Fruit fly (Drosophila melanogaster): Measurements from ENCODE around the gene CG11134.
A peak's percentile ranks its signal among the peaks of the same experiment; 100 is the strongest.

The CG11134 gene

dm6 chrX:13783958-13784907, 46.5 kb downstream of the CG11134 start (continued):
- TF ChIP-seq Oaz (GFP tag; IDR thresholded peaks at IDR 0.05), result no peak
- TF ChIP-seq kay (GFP tag; optimal IDR thresholded peaks at IDR 0.05), result no peak
- no peak for TF ChIP-seq shn (GFP tag; optimal IDR thresholded peaks at IDR 0.05)
- peak; percentile 68 for TF ChIP-seq lab (GFP tag; optimal IDR thresholded peaks at IDR 0.05)
- peak; percentile 73 for TF ChIP-seq vvl (GFP tag; IDR thresholded peaks at IDR 0.05)
- no peak for TF ChIP-seq crp (GFP tag; optimal IDR thresholded peaks at IDR 0.05)
- TF ChIP-seq seq (GFP tag; IDR thresholded peaks at IDR 0.05), result 0 out of 2 replicates have a peak, but pooled peaks have one; percentile 28
- no peak for TF ChIP-seq vfl (GFP tag; optimal IDR thresholded peaks at IDR 0.05)
- TF ChIP-seq pita (GFP tag; optimal IDR thresholded peaks at IDR 0.05), result no peak
- TF ChIP-seq rib (GFP tag; IDR thresholded peaks at IDR 0.05), result no peak
- TF ChIP-seq CG34376 (GFP tag; optimal IDR thresholded peaks at IDR 0.05), result no peak
- peak; percentile 27 for TF ChIP-seq CG10267 (tag; optimal IDR thresholded peaks at IDR 0.05)
- TF ChIP-seq CG13296 (GFP tag; optimal IDR thresholded peaks at IDR 0.05), result peak; percentile 30
- TF ChIP-seq CG12219 (GFP tag; optimal IDR thresholded peaks at IDR 0.05), result peak; percentile 9
- peak; percentile 72 for TF ChIP-seq CG7839 (tag; optimal IDR thresholded peaks at IDR 0.05)
- TF ChIP-seq eyg (GFP tag; optimal IDR thresholded peaks at IDR 0.05), result no peak
- TF ChIP-seq CG3726 (GFP tag; IDR thresholded peaks at IDR 0.05), result no peak
- TF ChIP-seq CG10366 (GFP tag; IDR thresholded peaks at IDR 0.05), result peak; percentile 21
- no peak for TF ChIP-seq HmgD (GFP tag; optimal IDR thresholded peaks at IDR 0.05)
- peak; percentile 63 for TF ChIP-seq cg (GFP tag; optimal IDR thresholded peaks at IDR 0.05)
- TF ChIP-seq Sox102F (GFP tag; optimal IDR thresholded peaks at IDR 0.05), result peak; percentile 76
- no peak for TF ChIP-seq bbx (GFP tag; IDR thresholded peaks at IDR 0.05; ENCODE audit: partially characterized antibody)
- TF ChIP-seq CG1529 (GFP tag; optimal IDR thresholded peaks at IDR 0.05), result peak; percentile 35
- no peak for TF ChIP-seq Nf-YB (GFP tag; optimal IDR thresholded peaks at IDR 0.05)
- TF ChIP-seq CG33557 (GFP tag; optimal IDR thresholded peaks at IDR 0.05), result no peak
- peak; percentile 78 for TF ChIP-seq CG17359 (tag; optimal IDR thresholded peaks at IDR 0.05)
- peak; percentile 41; the same call in 2 of the 3 replicates for TF ChIP-seq croc (GFP tag; conservative IDR thresholded peaks at IDR 0.05)
- TF ChIP-seq CG12155 (GFP tag; optimal IDR thresholded peaks at IDR 0.05), result peak; percentile 21
- no peak for TF ChIP-seq esg (GFP tag; conservative IDR thresholded peaks at IDR 0.05)
- peak; percentile 67 for TF ChIP-seq CG30403 (GFP tag; optimal IDR thresholded peaks at IDR 0.05)
- TF ChIP-seq E2f2 (GFP tag; IDR thresholded peaks at IDR 0.05), result no peak
- peak; percentile 16 for TF ChIP-seq Hr3 (GFP tag; optimal IDR thresholded peaks at IDR 0.05)
- no peak for TF ChIP-seq Kr (GFP tag; optimal IDR thresholded peaks at IDR 0.05)
- TF ChIP-seq row (GFP tag; IDR thresholded peaks at IDR 0.05), result peak; percentile 50
- TF ChIP-seq CG9609 (GFP tag; optimal IDR thresholded peaks at IDR 0.05), result no peak
- TF ChIP-seq toy (GFP tag; IDR thresholded peaks at IDR 0.05), result no peak
- no peak for TF ChIP-seq CG1792 (GFP tag; optimal IDR thresholded peaks at IDR 0.05)
- TF ChIP-seq CG12236 (GFP tag; optimal IDR thresholded peaks at IDR 0.05), result no peak
- TF ChIP-seq unc-4 (GFP tag; IDR thresholded peaks at IDR 0.05; ENCODE audit: partially characterized antibody), result no peak
- no peak for TF ChIP-seq Dip2 (GFP tag; IDR thresholded peaks at IDR 0.05)
- peak; percentile 44 for TF ChIP-seq ems (GFP tag; optimal IDR thresholded peaks at IDR 0.05)
- no peak for TF ChIP-seq z (GFP tag; IDR thresholded peaks at IDR 0.05)
- TF ChIP-seq HHEX (GFP tag; optimal IDR thresholded peaks at IDR 0.05), result peak; percentile 15
- no peak for TF ChIP-seq BEAF-32 (GFP tag; optimal IDR thresholded peaks at IDR 0.05)
- peak; percentile 44 to 55 for TF ChIP-seq dpn (GFP tag; optimal IDR thresholded peaks at IDR 0.05)
- TF ChIP-seq CG1024 (GFP tag; IDR thresholded peaks at IDR 0.05), result no peak
- TF ChIP-seq CTCF (GFP tag; optimal IDR thresholded peaks at IDR 0.05), result no peak
- TF ChIP-seq CG17361 (GFP tag; IDR thresholded peaks at IDR 0.05), result peak; percentile 60; the same call in 2 of the 3 replicates
- TF ChIP-seq nau (GFP tag; optimal IDR thresholded peaks at IDR 0.05), result peak; percentile 19

Measured in whole organism, embryonic.